Fruit fly (Drosophila melanogaster): ENCODE data around the gene Ho.

The Ho gene

DNA sequence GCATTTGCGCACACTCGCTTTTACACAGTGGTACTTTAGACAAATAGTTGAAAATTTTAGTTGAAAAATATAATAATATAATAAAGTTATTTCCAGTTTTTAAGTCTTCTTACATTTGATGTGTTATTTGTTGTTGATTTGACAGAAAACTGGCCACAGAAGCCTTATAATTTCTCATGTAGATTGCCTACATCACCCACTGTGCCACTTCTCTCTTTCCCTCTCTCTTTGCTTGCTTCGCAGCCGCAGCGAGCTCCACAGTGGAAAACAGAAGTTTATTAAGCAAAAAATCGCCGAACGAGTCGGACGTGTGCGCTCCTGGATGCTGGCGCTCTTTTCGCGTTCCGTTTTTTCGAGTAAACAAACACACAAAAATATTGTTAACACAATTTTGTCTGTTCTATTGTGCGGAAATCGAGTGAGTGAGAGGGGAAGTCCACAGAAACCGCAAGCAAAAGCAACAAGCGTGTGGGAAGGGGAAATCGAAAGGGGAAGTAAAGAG lies 23.6 kb upstream of the Ho start, which contains the start of gene CG42327 (continued):
- TF ChIP-seq acj6 (GFP tag; optimal IDR thresholded peaks at IDR 0.05) = peak; percentile 96
- peak; percentile 87 for TF ChIP-seq dsx (GFP tag; optimal IDR thresholded peaks at IDR 0.05; ENCODE audit: poor library complexity, severe bottlenecking)
- peak; percentile 98 for TF ChIP-seq OdsH (GFP tag; optimal IDR thresholded peaks at IDR 0.05)
- peak; percentile 91 for TF ChIP-seq Eip93F (GFP tag; optimal IDR thresholded peaks at IDR 0.05)
- TF ChIP-seq Hr39 (GFP tag; optimal IDR thresholded peaks at IDR 0.05) = peak; percentile 86
- peak; percentile 96 for TF ChIP-seq svp (GFP tag)
- TF ChIP-seq CG15336 (GFP tag; IDR thresholded peaks at IDR 0.05) = peak; percentile 99
- peak; percentile 85 for TF ChIP-seq CG8319 (GFP tag; optimal IDR thresholded peaks at IDR 0.05)
- TF ChIP-seq ss (GFP tag; optimal IDR thresholded peaks at IDR 0.05) = peak; percentile 81 to 85
- peak; percentile 95 for TF ChIP-seq CG6792 (GFP tag; optimal IDR thresholded peaks at IDR 0.05)
- peak; percentile 91 for TF ChIP-seq lz (GFP tag; optimal IDR thresholded peaks at IDR 0.05)
- TF ChIP-seq CG10631 (GFP tag; optimal IDR thresholded peaks at IDR 0.05) = peak; percentile 97
- peak; percentile 82 for TF ChIP-seq CG6854 (GFP tag; optimal IDR thresholded peaks at IDR 0.05)
- peak; percentile 98 for TF ChIP-seq CG32006 (GFP tag; optimal IDR thresholded peaks at IDR 0.05)
- peak; percentile 94 for TF ChIP-seq Sox14 (GFP tag; optimal IDR thresholded peaks at IDR 0.05)
- TF ChIP-seq fd85E (GFP tag; optimal IDR thresholded peaks at IDR 0.05) = peak; percentile 80
- peak; percentile 94 for TF ChIP-seq Eip75B (GFP tag; optimal IDR thresholded peaks at IDR 0.05)
- TF ChIP-seq Eip78C (GFP tag) = peak; percentile 99
- TF ChIP-seq CG11762 (GFP tag; optimal IDR thresholded peaks at IDR 0.05; ENCODE audit: insufficient read depth) = peak; percentile 94
- peak; percentile 90 for TF ChIP-seq cyc (GFP tag; optimal IDR thresholded peaks at IDR 0.05)
- peak; percentile 96 for TF ChIP-seq Sox102F (GFP tag; optimal IDR thresholded peaks at IDR 0.05)

dm6 chr3R:11656614-11657216 lies 22.8 kb upstream of the Ho start:
- TF ChIP-seq CG9139 (GFP tag; optimal IDR thresholded peaks at IDR 0.05) (peak; percentile 97), CG3032 (tag; optimal IDR thresholded peaks at IDR 0.05) (peak; percentile 99), CG6276 (GFP tag; optimal IDR thresholded peaks at IDR 0.05) (peak; percentile 99), lz (GFP tag; optimal IDR thresholded peaks at IDR 0.05) (peak; percentile 99), CG6163 (GFP tag; IDR thresholded peaks at IDR 0.05) (peak; percentile 99), OdsH (GFP tag; optimal IDR thresholded peaks at IDR 0.05) (peak; percentile 99), Gug (GFP tag; IDR thresholded peaks at IDR 0.05) (peak; percentile 98), topi (GFP tag; optimal IDR thresholded peaks at IDR 0.05) (peak; percentile 99), cyc (GFP tag; optimal IDR thresholded peaks at IDR 0.05) (peak; percentile 98), CG11762 (GFP tag; optimal IDR thresholded peaks at IDR 0.05; ENCODE audit: insufficient read depth) (peak; percentile 98), pdm3 (GFP tag; optimal IDR thresholded peaks at IDR 0.05) (peak; percentile 99), CG10669 (GFP tag; optimal IDR thresholded peaks at IDR 0.05) (peak; percentile 99), salr (GFP tag; optimal IDR thresholded peaks at IDR 0.05) (peak; percentile 98), svp (GFP tag) (peak; percentile 99), CG11294 (GFP tag; IDR thresholded peaks at IDR 0.05) (peak; percentile 98), Sox14 (GFP tag; optimal IDR thresholded peaks at IDR 0.05) (peak; percentile 99), CG32006 (GFP tag; optimal IDR thresholded peaks at IDR 0.05) (peak; percentile 99), Ets21C (GFP tag; optimal IDR thresholded peaks at IDR 0.05) (peak; percentile 97), spab (GFP tag; optimal IDR thresholded peaks at IDR 0.05) (peak; percentile 99), achi (GFP tag; optimal IDR thresholded peaks at IDR 0.05) (peak; percentile 99), Met (GFP tag; optimal IDR thresholded peaks at IDR 0.05) (peak; percentile 99), dac (GFP tag; optimal IDR thresholded peaks at IDR 0.05) (peak; percentile 97), CG34406 (GFP tag; optimal IDR thresholded peaks at IDR 0.05) (peak; percentile 98), CG6808 (GFP tag; optimal IDR thresholded peaks at IDR 0.05) (peak; percentile 98), Hr4 (GFP tag; optimal IDR thresholded peaks at IDR 0.05) (peak; percentile 99), fd85E (GFP tag; optimal IDR thresholded peaks at IDR 0.05) (peak; percentile 95), Blimp-1 (GFP tag; optimal IDR thresholded peaks at IDR 0.05) (peak; percentile 86), CG6854 (GFP tag; optimal IDR thresholded peaks at IDR 0.05) (peak; percentile 93), CG8632 (GFP tag; optimal IDR thresholded peaks at IDR 0.05) (peak; percentile 99), CG16779 (tag; optimal IDR thresholded peaks at IDR 0.05) (peak; percentile 98), CG15336 (GFP tag; IDR thresholded peaks at IDR 0.05) (peak; percentile 99), net (GFP tag; optimal IDR thresholded peaks at IDR 0.05) (peak; percentile 99), Sox15 (GFP tag; optimal IDR thresholded peaks at IDR 0.05) (peak; percentile 98), CG10631 (GFP tag; optimal IDR thresholded peaks at IDR 0.05) (peak; percentile 99), CG4318 (GFP tag; optimal IDR thresholded peaks at IDR 0.05) (peak; percentile 98), CG31627 (GFP tag; optimal IDR thresholded peaks at IDR 0.05) (peak; percentile 98), vri (GFP tag; optimal IDR thresholded peaks at IDR 0.05) (peak; percentile 98), Eip75B (GFP tag; optimal IDR thresholded peaks at IDR 0.05) (peak; percentile 99)
